Comparison of ENCODE assay signal across 4 fruit fly cellular contexts in genomic region chrX:3189723-3190122, dm6.
TF ChIP-seq lines count a peak whose summit lies in the region.

No protein-coding gene starts in this region.

- no peak for TF ChIP-seq CTCF in whole organism, embryonic (GFP tag; optimal IDR thresholded peaks at IDR 0.05; lab: Kevin White, UChicago)

TF ChIP-seq in whole organism, embryonic, 481 proteins besides CTCF, POLR2A, EP300 and RAD21:
- TF ChIP-seq z (GFP tag; IDR thresholded peaks at IDR 0.05; lab: Robert Waterston, UW) (peak; percentile 94), Drgx (GFP tag; IDR thresholded peaks at IDR 0.05; lab: Robert Waterston, UW) (peak; percentile 74), CG1603 (tag; optimal IDR thresholded peaks at IDR 0.05; lab: Kevin White, UChicago) (no peak), bsh (GFP tag; optimal IDR thresholded peaks at IDR 0.05; lab: Kevin White, UChicago) (peak in 1 of 2 experiments; percentile 73), eve (GFP tag; optimal IDR thresholded peaks at IDR 0.05; lab: Kevin White, UChicago) (no peak), Trl (optimal IDR thresholded peaks at IDR 0.05; lab: Kevin White, UChicago) (peak in 1 of 2 experiments; percentile 2), Trl (GFP tag; optimal IDR thresholded peaks at IDR 0.05; lab: Kevin White, UChicago) (no peak), nom (GFP tag; optimal IDR thresholded peaks at IDR 0.05; lab: Kevin White, UChicago) (peak; percentile 4), sqz (GFP tag; optimal IDR thresholded peaks at IDR 0.05; lab: Kevin White, UChicago) (peak; percentile 67), ewg (GFP tag; optimal IDR thresholded peaks at IDR 0.05; lab: Kevin White, UChicago) (peak; percentile 12)

TF ChIP-seq in whole organism, prepupa, 60 proteins besides CTCF, POLR2A, EP300 and RAD21:
- peak; percentile 86 for TF ChIP-seq CG6276 (GFP tag; optimal IDR thresholded peaks at IDR 0.05; lab: Kevin White, UChicago)
- TF ChIP-seq achi (GFP tag; optimal IDR thresholded peaks at IDR 0.05; lab: Kevin White, UChicago): peak; percentile 18
- TF ChIP-seq CG1621 (tag; optimal IDR thresholded peaks at IDR 0.05; lab: Kevin White, UChicago): no peak
- TF ChIP-seq dac (GFP tag; optimal IDR thresholded peaks at IDR 0.05; lab: Kevin White, UChicago): peak; percentile 14
- TF ChIP-seq pdm3 (GFP tag; optimal IDR thresholded peaks at IDR 0.05; lab: Kevin White, UChicago): peak; percentile 8
- TF ChIP-seq ss (GFP tag; optimal IDR thresholded peaks at IDR 0.05; lab: Kevin White, UChicago): peak in 1 of 2 experiments; percentile 40
- peak; percentile 2 for TF ChIP-seq net (GFP tag; optimal IDR thresholded peaks at IDR 0.05; lab: Kevin White, UChicago)
- peak; percentile 49 for TF ChIP-seq CG16779 (tag; optimal IDR thresholded peaks at IDR 0.05; lab: Kevin White, UChicago)
- TF ChIP-seq OdsH (GFP tag; optimal IDR thresholded peaks at IDR 0.05; lab: Kevin White, UChicago): peak; percentile 20
- TF ChIP-seq Gug (GFP tag; IDR thresholded peaks at IDR 0.05; lab: Robert Waterston, UW): peak; percentile 45; the same call in 1 of the 2 replicates
- peak; percentile 14; the same call in 1 of the 2 replicates for TF ChIP-seq CG11294 (GFP tag; IDR thresholded peaks at IDR 0.05; lab: Robert Waterston, UW)
- no peak for TF ChIP-seq CG6792 (GFP tag; optimal IDR thresholded peaks at IDR 0.05; lab: Kevin White, UChicago)
- no peak for TF ChIP-seq cyc (GFP tag; optimal IDR thresholded peaks at IDR 0.05; lab: Kevin White, UChicago)
- TF ChIP-seq CG6163 (GFP tag; IDR thresholded peaks at IDR 0.05; lab: Robert Waterston, UW): peak; percentile 77
- TF ChIP-seq Blimp-1 (GFP tag; optimal IDR thresholded peaks at IDR 0.05; lab: Kevin White, UChicago): no peak
- TF ChIP-seq spab (GFP tag; optimal IDR thresholded peaks at IDR 0.05; lab: Kevin White, UChicago): no peak
- TF ChIP-seq CG4318 (GFP tag; optimal IDR thresholded peaks at IDR 0.05; lab: Kevin White, UChicago): no peak
- TF ChIP-seq CG6808 (GFP tag; optimal IDR thresholded peaks at IDR 0.05; lab: Kevin White, UChicago): no peak
- peak; percentile 65 for TF ChIP-seq Lpt (GFP tag; optimal IDR thresholded peaks at IDR 0.05; lab: Kevin White, UChicago)
- peak; percentile 24 for TF ChIP-seq svp (GFP tag; lab: Kevin White, UChicago)
- TF ChIP-seq CG32006 (GFP tag; optimal IDR thresholded peaks at IDR 0.05; lab: Kevin White, UChicago): peak; percentile 50
- TF ChIP-seq Eip78C (GFP tag; lab: Kevin White, UChicago): peak; percentile 61
- TF ChIP-seq CG8119 (GFP tag; IDR thresholded peaks at IDR 0.05; lab: Robert Waterston, UW): peak; percentile 87
- no peak for TF ChIP-seq CG11762 (GFP tag; optimal IDR thresholded peaks at IDR 0.05; lab: Kevin White, UChicago; ENCODE audit: insufficient read depth)
- TF ChIP-seq CG6854 (GFP tag; optimal IDR thresholded peaks at IDR 0.05; lab: Kevin White, UChicago): no peak
- no peak for TF ChIP-seq CG34406 (GFP tag; optimal IDR thresholded peaks at IDR 0.05; lab: Kevin White, UChicago)
- peak; percentile 92 for TF ChIP-seq eg (GFP tag; IDR thresholded peaks at IDR 0.05; lab: Robert Waterston, UW)
- TF ChIP-seq CG15336 (GFP tag; IDR thresholded peaks at IDR 0.05; lab: Robert Waterston, UW): peak; percentile 80
TF ChIP-seq in whole organism, prepupa: peak in this region for 18.

TF ChIP-seq in whole organism, pupa, 21 proteins besides CTCF, POLR2A, EP300 and RAD21:
- TF ChIP-seq Snoo (tag; optimal IDR thresholded peaks at IDR 0.05; lab: Kevin White, UChicago): no peak
- no peak for TF ChIP-seq CG34367 (tag; optimal IDR thresholded peaks at IDR 0.05; lab: Kevin White, UChicago)
- no peak for TF ChIP-seq CG10348 (GFP tag; IDR thresholded peaks at IDR 0.05; lab: Robert Waterston, UW)
- no peak for TF ChIP-seq D1 (tag; optimal IDR thresholded peaks at IDR 0.05; lab: Kevin White, UChicago)
- TF ChIP-seq CG8301 (tag; optimal IDR thresholded peaks at IDR 0.05; lab: Kevin White, UChicago): peak; percentile 59
- no peak for TF ChIP-seq CG9948 (tag; optimal IDR thresholded peaks at IDR 0.05; lab: Kevin White, UChicago)
- no peak for TF ChIP-seq CG17806 (tag; optimal IDR thresholded peaks at IDR 0.05; lab: Kevin White, UChicago)
- peak; percentile 67 for TF ChIP-seq Pif1A (GFP tag; optimal IDR thresholded peaks at IDR 0.05; lab: Kevin White, UChicago)
- peak; percentile 61; the same call in 1 of the 2 replicates for TF ChIP-seq CG32121 (GFP tag; IDR thresholded peaks at IDR 0.05; lab: Robert Waterston, UW)
- TF ChIP-seq CG13204 (GFP tag; optimal IDR thresholded peaks at IDR 0.05; lab: Kevin White, UChicago): no peak
- no peak for TF ChIP-seq CG15710 (tag; optimal IDR thresholded peaks at IDR 0.05; lab: Kevin White, UChicago)
- TF ChIP-seq EcR (GFP tag; optimal IDR thresholded peaks at IDR 0.05; lab: Kevin White, UChicago): no peak
- peak; percentile 64 for TF ChIP-seq rn (GFP tag; IDR thresholded peaks at IDR 0.05; lab: Robert Waterston, UW)
- TF ChIP-seq fd96Ca (GFP tag; IDR thresholded peaks at IDR 0.05; lab: Robert Waterston, UW): peak; percentile 78
- peak; percentile 94 for TF ChIP-seq CG12605 (GFP tag; IDR thresholded peaks at IDR 0.05; lab: Robert Waterston, UW)
- peak; percentile 87 for TF ChIP-seq Ets98B (GFP tag; IDR thresholded peaks at IDR 0.05; lab: Robert Waterston, UW)
- no peak for TF ChIP-seq CG8159 (tag; optimal IDR thresholded peaks at IDR 0.05; lab: Kevin White, UChicago)
- TF ChIP-seq CG14655 (GFP tag; optimal IDR thresholded peaks at IDR 0.05; lab: Kevin White, UChicago): peak; percentile 73
- TF ChIP-seq CG4496 (GFP tag; IDR thresholded peaks at IDR 0.05; lab: Robert Waterston, UW): peak; percentile 89

TF ChIP-seq in whole organism, wandering third instar larva, 38 proteins besides CTCF, POLR2A, EP300 and RAD21:
- no peak for TF ChIP-seq Hnf4 (GFP tag; optimal IDR thresholded peaks at IDR 0.05; lab: Kevin White, UChicago)
- TF ChIP-seq HLH106 (tag; optimal IDR thresholded peaks at IDR 0.05; lab: Kevin White, UChicago): no peak
- no peak for TF ChIP-seq Rel (GFP tag; optimal IDR thresholded peaks at IDR 0.05; lab: Kevin White, UChicago)
- peak; percentile 10 for TF ChIP-seq Rel (tag; optimal IDR thresholded peaks at IDR 0.05; lab: Kevin White, UChicago)
- no peak for TF ChIP-seq CrebA (GFP tag; optimal IDR thresholded peaks at IDR 0.05; lab: Kevin White, UChicago; ENCODE audit: borderline replicate concordance)

Comparison
In these comparisons a context has a peak if more than half of its experiments do, and no peak if none do; other contexts are left out.
1. Of the 7 proteins assayed by ChIP-seq in both whole organism, embryonic and whole organism, prepupa: peak only in whole organism, embryonic: none; only in whole organism, prepupa: CG16779, Gug and Lpt; in both: none; in neither: 4.